Fruit fly (Drosophila melanogaster): ENCODE results near the gene Nrg.

The Nrg gene

DNA sequence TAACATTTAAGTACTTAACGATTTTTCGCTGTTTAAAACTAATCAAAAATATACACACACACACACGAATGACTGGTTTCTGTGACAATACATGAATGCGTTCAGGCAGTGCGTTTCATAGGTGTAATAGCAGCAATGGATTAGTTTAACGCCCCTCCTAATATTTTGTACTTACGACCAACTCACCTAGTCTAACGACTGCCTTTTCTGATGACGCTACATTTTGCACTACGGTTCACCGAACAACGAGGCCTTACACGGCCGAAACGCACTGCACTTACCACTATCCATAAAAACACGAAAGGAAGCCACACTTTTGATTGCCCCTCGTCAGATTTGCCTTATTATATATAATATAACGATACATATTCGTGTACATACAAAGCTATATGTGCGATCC is 84.0 kb downstream of the Nrg start (continued):
- TF ChIP-seq Ssrp (tag; optimal IDR thresholded peaks at IDR 0.05): peak; percentile 43
- TF ChIP-seq br (optimal IDR thresholded peaks at IDR 0.05): no peak
- TF ChIP-seq trem (tag; optimal IDR thresholded peaks at IDR 0.05): peak; percentile 21
- TF ChIP-seq CG30403 (GFP tag; optimal IDR thresholded peaks at IDR 0.05): peak; percentile 37
- no peak for TF ChIP-seq PHDP (tag; optimal IDR thresholded peaks at IDR 0.05)
- TF ChIP-seq CG15601 (tag; optimal IDR thresholded peaks at IDR 0.05): no peak
- TF ChIP-seq lilli (GFP tag; optimal IDR thresholded peaks at IDR 0.05): peak; percentile 38
- TF ChIP-seq dmrt11E (tag; optimal IDR thresholded peaks at IDR 0.05): peak; percentile 35
- no peak for TF ChIP-seq Usf (GFP tag; optimal IDR thresholded peaks at IDR 0.05)
- TF ChIP-seq her (GFP tag; optimal IDR thresholded peaks at IDR 0.05): no peak
- no peak for TF ChIP-seq gem (tag; optimal IDR thresholded peaks at IDR 0.05)
- TF ChIP-seq CG34224 (GFP tag; IDR thresholded peaks at IDR 0.05; ENCODE audit: partially characterized antibody): no peak
- no peak for TF ChIP-seq sens-2 (GFP tag; IDR thresholded peaks at IDR 0.05)
- no peak for TF ChIP-seq CG14710 (tag; optimal IDR thresholded peaks at IDR 0.05)
- peak; percentile 23 for TF ChIP-seq ems (GFP tag; optimal IDR thresholded peaks at IDR 0.05)
- no peak for TF ChIP-seq hkb (optimal IDR thresholded peaks at IDR 0.05)
- TF ChIP-seq hkb (GFP tag; IDR thresholded peaks at IDR 0.05): peak; percentile 63; the same call in 1 of the 2 replicates
- TF ChIP-seq CG5245 (GFP tag; optimal IDR thresholded peaks at IDR 0.05): peak; percentile 14
- no peak for TF ChIP-seq CG30431 (GFP tag; optimal IDR thresholded peaks at IDR 0.05)
- TF ChIP-seq Bteb2 (GFP tag; optimal IDR thresholded peaks at IDR 0.05): no peak
- TF ChIP-seq CG30020 (tag; optimal IDR thresholded peaks at IDR 0.05): no peak
- TF ChIP-seq Xrp1 (GFP tag; IDR thresholded peaks at IDR 0.05): peak; percentile 57; the same call in 1 of the 2 replicates
- no peak for TF ChIP-seq HLH3B (GFP tag; IDR thresholded peaks at IDR 0.05)
- TF ChIP-seq zfh2 (GFP tag; optimal IDR thresholded peaks at IDR 0.05): peak; percentile 31
- no peak for TF ChIP-seq Opbp (GFP tag; IDR thresholded peaks at IDR 0.05; ENCODE audit: partially characterized antibody)
- TF ChIP-seq mam (GFP tag; optimal IDR thresholded peaks at IDR 0.05): peak; percentile 10
- TF ChIP-seq CG34422 (GFP tag; IDR thresholded peaks at IDR 0.05): 0 out of 3 replicates have a peak, but pooled peaks have one; percentile 34
- TF ChIP-seq Dp (GFP tag; optimal IDR thresholded peaks at IDR 0.05): no peak
- no peak for TF ChIP-seq CG4707 (GFP tag; optimal IDR thresholded peaks at IDR 0.05)
- no peak for TF ChIP-seq CG15479 (GFP tag; optimal IDR thresholded peaks at IDR 0.05)
- no peak for TF ChIP-seq D19A (tag; optimal IDR thresholded peaks at IDR 0.05)
- peak; percentile 11 for TF ChIP-seq CG8944 (GFP tag; optimal IDR thresholded peaks at IDR 0.05)
- TF ChIP-seq GATAe (GFP tag; conservative IDR thresholded peaks at IDR 0.05): no peak
- TF ChIP-seq slp2 (GFP tag; optimal IDR thresholded peaks at IDR 0.05): no peak
- no peak for TF ChIP-seq pita (GFP tag; optimal IDR thresholded peaks at IDR 0.05)
- TF ChIP-seq CG1832 (GFP tag; optimal IDR thresholded peaks at IDR 0.05): no peak
- no peak for TF ChIP-seq sna (GFP tag; IDR thresholded peaks at IDR 0.05; ENCODE audit: partially characterized antibody)
- TF ChIP-seq CG10274 (GFP tag; optimal IDR thresholded peaks at IDR 0.05): no peak
- no peak for TF ChIP-seq tup (GFP tag; optimal IDR thresholded peaks at IDR 0.05)
- no peak for TF ChIP-seq Mes4 (GFP tag; optimal IDR thresholded peaks at IDR 0.05)
- no peak for TF ChIP-seq D (optimal IDR thresholded peaks at IDR 0.05)
- no peak for TF ChIP-seq D (GFP tag; optimal IDR thresholded peaks at IDR 0.05)
- TF ChIP-seq B-H1 (GFP tag; IDR thresholded peaks at IDR 0.05): no peak
- peak; percentile 5 for TF ChIP-seq CG13775 (GFP tag; optimal IDR thresholded peaks at IDR 0.05)
- TF ChIP-seq Stat92E (GFP tag; optimal IDR thresholded peaks at IDR 0.05): no peak
- peak; percentile 60; the same call in 1 of the 3 replicates for TF ChIP-seq ken (GFP tag; IDR thresholded peaks at IDR 0.05)
- TF ChIP-seq Eip74EF (GFP tag; optimal IDR thresholded peaks at IDR 0.05): no peak
- no peak for TF ChIP-seq Nf-YA (GFP tag; IDR thresholded peaks at IDR 0.05)
- peak; percentile 47 for TF ChIP-seq Oli (tag; optimal IDR thresholded peaks at IDR 0.05)
- no peak for TF ChIP-seq YL-1 (GFP tag; optimal IDR thresholded peaks at IDR 0.05)
- no peak for TF ChIP-seq knrl (GFP tag; IDR thresholded peaks at IDR 0.05; ENCODE audit: partially characterized antibody)
